Worm (Caenorhabditis elegans) whole organism, L1 larva: ENCODE data around the gene hen-1.
A peak's percentile ranks its signal among the peaks of the same experiment; 100 is the strongest.

Source experiments
- C16A3.4 ChIP-seq: fragments of 150-350 bp; optimal IDR thresholded peaks from 2 replicates; lab custom pipeline; 2014; ENCODE audit warnings: missing biosample characterization, missing genetic modification characterization
- ceh-63 ChIP-seq: fragments of 200-800 bp; sonication (Bioruptor generic); optimal IDR thresholded peaks from 2 replicates; lab custom pipeline; 2018; ENCODE audit warnings: mild to moderate bottlenecking, missing genetic modification characterization, missing compliant biosample characterization
- ceh-8 ChIP-seq: fragments of 200-800 bp; sonication (Bioruptor generic); optimal IDR thresholded peaks from 2 replicates; lab custom pipeline; 2018; ENCODE audit warnings: mild to moderate bottlenecking, missing genetic modification characterization, moderate library complexity, missing compliant biosample characterization
- ceh-82 ChIP-seq, 3 experiments: fragments of 150-350 bp in 1 of 3; sonication (generic microtip) in 2 of 3; optimal IDR thresholded peaks; 2 replicates each; lab custom pipeline; 2014 to 2017; ENCODE audit warnings: missing biosample characterization in 3 of 3, missing genetic modification characterization in 3 of 3
- dpl-1 ChIP-seq, 3 experiments: fragments of 150-350 bp in 2 of 3; sonication (generic microtip) in 1 of 3; optimal IDR thresholded peaks; 2 replicates each; lab custom pipeline; 2014 to 2017; ENCODE audit warnings: missing biosample characterization in 3 of 3, missing genetic modification characterization in 3 of 3, missing genetic modification reagents in 3 of 3
- dsc-1 ChIP-seq: sonication (generic microtip); optimal IDR thresholded peaks from 2 replicates; lab custom pipeline; 2016; ENCODE audit warnings: mild to moderate bottlenecking, missing genetic modification characterization, missing compliant biosample characterization
- efl-1 ChIP-seq, 4 experiments: fragments of 150-350 bp; optimal IDR thresholded peaks in 3 of 4; peaks in 1 of 4; 1 replicate in 1 of 4; 2 replicates in 3 of 4; lab custom pipeline; 2014; ENCODE audit warnings: missing biosample characterization in 2 of 4, missing genetic modification characterization in 2 of 4, missing genetic modification reagents in 2 of 4
- egl-13 ChIP-seq: sonication (generic microtip); optimal IDR thresholded peaks from 2 replicates; lab custom pipeline; 2016; ENCODE audit warnings: missing genotype, missing genetic modification reagents, missing genetic modification characterization, missing compliant biosample characterization
- elt-2 ChIP-seq: sonication (generic microtip); optimal IDR thresholded peaks from 2 replicates; lab custom pipeline; 2016; ENCODE audit warnings: missing genetic modification characterization, mild to moderate bottlenecking, inconsistent platforms, missing compliant biosample characterization, missing genetic modification reagents
- ets-5 ChIP-seq: fragments of 200-800 bp; sonication (Bioruptor generic); IDR thresholded peaks from 2 replicates; pipeline ENCODE4 v1.3.6; 2022; ENCODE audit warnings: missing genetic modification characterization, missing compliant biosample characterization
- fkh-10 ChIP-seq: sonication (generic microtip); optimal IDR thresholded peaks from 2 replicates; lab custom pipeline; 2017; ENCODE audit warnings: missing biosample characterization, missing genetic modification reagents, missing genetic modification characterization
- fkh-8 ChIP-seq: sonication (generic microtip); optimal IDR thresholded peaks from 2 replicates; lab custom pipeline; 2016; ENCODE audit warnings: mild to moderate bottlenecking, missing genetic modification characterization, missing compliant biosample characterization
- lin-14 ChIP-seq: fragments of 200-800 bp; sonication (Bioruptor generic); optimal IDR thresholded peaks from 2 replicates; lab custom pipeline; 2018; ENCODE audit warnings: mild to moderate bottlenecking, missing genetic modification characterization, moderate library complexity, missing compliant biosample characterization
- lin-39 ChIP-seq: fragments of 150-350 bp; optimal IDR thresholded peaks from 2 replicates; lab custom pipeline; 2014; ENCODE audit warnings: missing biosample characterization, missing genetic modification reagents, missing genetic modification characterization
- lsy-2 ChIP-seq, 2 experiments: fragments of 150-350 bp; optimal IDR thresholded peaks; 2 replicates each; lab custom pipeline; 2014; ENCODE audit warnings: missing biosample characterization in 2 of 2, missing genetic modification characterization in 2 of 2
- mab-9 ChIP-seq: fragments of 200-800 bp; sonication (Bioruptor generic); IDR thresholded peaks from 2 replicates; pipeline ENCODE4 v1.3.6; 2022; ENCODE audit warnings: missing genetic modification reagents, missing genetic modification characterization, missing compliant biosample characterization
- mdl-1 ChIP-seq, 2 experiments: fragments of 150-350 bp; optimal IDR thresholded peaks; 2 replicates each; lab custom pipeline; 2014 to 2017; ENCODE audit warnings: missing biosample characterization in 2 of 2, missing genetic modification characterization in 2 of 2, inconsistent platforms in 1 of 2
- mef-2 ChIP-seq: fragments of 150-350 bp; optimal IDR thresholded peaks from 2 replicates; lab custom pipeline; 2014; ENCODE audit warnings: missing biosample characterization, missing genetic modification characterization
- nhr-47 ChIP-seq: sonication (generic microtip); optimal IDR thresholded peaks from 2 replicates; lab custom pipeline; 2016; ENCODE audit warnings: mild to moderate bottlenecking, missing genetic modification characterization, moderate library complexity, missing compliant biosample characterization
- nhr-76 ChIP-seq: sonication (generic microtip); optimal IDR thresholded peaks from 2 replicates; lab custom pipeline; 2017; ENCODE audit warnings: missing biosample characterization, missing genetic modification characterization
- nhr-84 ChIP-seq: sonication (generic microtip); optimal IDR thresholded peaks from 2 replicates; lab custom pipeline; 2017; ENCODE audit warnings: missing biosample characterization, missing genetic modification characterization
- pax-3 ChIP-seq: fragments of 200-800 bp; sonication (Bioruptor generic); optimal IDR thresholded peaks from 2 replicates; lab custom pipeline; 2018; ENCODE audit warnings: mild to moderate bottlenecking, missing genetic modification characterization, moderate library complexity, missing compliant biosample characterization
- rnt-1 ChIP-seq: sonication (generic microtip); optimal IDR thresholded peaks from 2 replicates; lab custom pipeline; 2016; ENCODE audit warnings: mild to moderate bottlenecking, missing genetic modification characterization, moderate library complexity, missing compliant biosample characterization
- sox-4 ChIP-seq: sonication (generic microtip); optimal IDR thresholded peaks from 2 replicates; lab custom pipeline; 2016; ENCODE audit warnings: missing genetic modification characterization, missing compliant biosample characterization
- sptf-1 ChIP-seq: fragments of 150-350 bp; optimal IDR thresholded peaks from 2 replicates; lab custom pipeline; 2014; ENCODE audit warnings: missing biosample characterization, missing genetic modification characterization
- unc-30 ChIP-seq: sonication (generic microtip); optimal IDR thresholded peaks from 2 replicates; lab custom pipeline; 2017; ENCODE audit warnings: missing biosample characterization, missing genetic modification characterization
- zag-1 ChIP-seq: fragments of 150-350 bp; optimal IDR thresholded peaks from 2 replicates; lab custom pipeline; 2014; ENCODE audit warnings: missing biosample characterization, missing genetic modification characterization
- zip-4 ChIP-seq: fragments of 200-800 bp; sonication (Bioruptor generic); optimal IDR thresholded peaks from 2 replicates; lab custom pipeline; 2018; ENCODE audit warnings: mild to moderate bottlenecking, missing genetic modification characterization, moderate library complexity, missing compliant biosample characterization
- ztf-11 ChIP-seq, 2 experiments: sonication (generic microtip); optimal IDR thresholded peaks; 2 replicates each; lab custom pipeline; 2016 to 2017; ENCODE audit warnings: missing genetic modification characterization in 2 of 2, missing biosample characterization in 1 of 2, missing compliant biosample characterization in 1 of 2

Gene hen-1

ce11 chrX:7128615-7129014, 11.8 kb upstream of the hen-1 start:
- TF ChIP-seq rnt-1 (tag; lab: Kevin White, UChicago) (no peak), efl-1 (optimal IDR thresholded peaks at IDR 0.05; lab: Kevin White, UChicago) (no peak), efl-1 (GFP tag; optimal IDR thresholded peaks at IDR 0.05 in 1 of 2; lab: Kevin White, UChicago) (peak in 1 of 2 experiments; percentile 51), dsc-1 (tag; lab: Kevin White, UChicago) (peak; percentile 96), egl-13 (peak; percentile 46), pax-3 (tag; lab: Kevin White, UChicago) (peak; percentile 69), C16A3.4 (no peak), nhr-47 (tag; lab: Kevin White, UChicago) (peak; percentile 40), fkh-8 (tag; lab: Kevin White, UChicago) (peak; percentile 57), sox-4 (tag; lab: Kevin White, UChicago) (peak; percentile 44)

DNA sequence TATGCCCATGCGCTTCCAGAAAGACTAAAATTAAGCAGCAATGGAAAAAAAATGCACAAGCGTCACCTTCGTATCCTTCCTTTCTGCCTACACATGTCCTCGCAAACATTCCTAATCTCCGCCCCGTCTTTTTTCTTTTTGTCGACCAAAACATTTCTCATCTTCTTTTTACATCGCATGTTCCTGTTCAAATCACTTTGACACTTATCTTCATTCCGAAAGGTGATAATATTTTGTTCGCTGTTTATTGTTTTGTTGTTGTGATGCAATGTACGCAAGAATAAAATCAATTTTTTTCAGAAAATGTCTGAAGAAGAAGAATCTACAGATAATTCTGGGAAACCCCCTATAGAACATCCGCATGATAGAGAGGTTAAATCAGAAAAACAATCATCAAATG, 9.6 kb upstream of the hen-1 start, which contains the start of gene ist-1:
Gene ist-1, plus strand, starts transcription at position 301 of the 400 bp plus-strand sequence.
- no peak for TF ChIP-seq lsy-2 (tag; optimal IDR thresholded peaks at IDR 0.05; lab: Kevin White, UChicago)
- peak; percentile 9 for TF ChIP-seq lin-14 (GFP tag; lab: Kevin White, UChicago)
- TF ChIP-seq, all 84 proteins: peak for 1

DNA sequence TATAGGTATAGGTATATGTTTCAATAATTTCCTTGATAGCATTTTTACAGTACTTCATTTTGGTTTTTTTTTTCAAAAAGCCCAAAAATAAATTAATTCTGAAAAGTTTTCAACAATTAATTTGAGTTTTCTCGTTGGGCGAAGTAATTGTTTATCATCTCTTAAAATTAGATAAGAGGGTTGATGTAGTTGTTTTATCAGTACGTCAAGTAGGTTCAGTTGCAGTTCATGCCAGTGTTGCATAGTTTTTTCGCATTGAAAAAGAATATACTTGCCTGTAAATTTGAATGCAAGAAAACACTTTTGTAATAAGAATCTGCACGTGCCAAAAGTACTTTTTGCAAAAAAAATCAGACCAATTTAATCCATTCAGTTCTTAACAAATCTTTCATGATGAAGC, 8.4 kb upstream of the hen-1 start:
- TF ChIP-seq dpl-1 (GFP tag; optimal IDR thresholded peaks at IDR 0.05; lab: Kevin White, UChicago) (no peak), elt-2 (peak; percentile 61), fkh-8 (tag; lab: Kevin White, UChicago) (no peak), nhr-84 (no peak)

ce11 chrX:7124044-7124443, 7.2 kb upstream of the hen-1 start:
- TF ChIP-seq mab-9 (GFP tag; lab: Robert Waterston, UW) (no peak), elt-2 (peak; percentile 48)

DNA sequence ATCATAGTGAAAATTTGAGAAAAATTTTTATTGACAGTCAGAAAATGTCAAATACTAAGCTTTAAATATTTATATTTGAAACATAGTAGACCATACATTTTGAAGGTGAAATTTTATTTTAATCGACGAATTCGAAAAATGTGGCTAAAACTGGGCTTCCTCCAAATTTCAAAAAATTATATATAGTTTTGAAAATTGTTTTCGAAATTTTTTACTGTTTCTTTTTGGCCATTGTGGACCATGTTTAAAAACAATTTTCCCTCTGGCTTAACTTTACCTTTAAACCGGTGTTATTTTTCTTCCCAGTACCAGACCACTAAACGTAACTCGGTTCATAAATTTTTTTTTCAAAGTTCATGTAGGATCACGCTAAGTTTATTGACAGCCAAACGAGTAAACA, 5.9 kb upstream of the hen-1 start:
- TF ChIP-seq ets-5 (GFP tag; lab: Robert Waterston, UW) (no peak), nhr-76 (tag; lab: Kevin White, UChicago) (no peak), unc-30 (no peak), lin-39 (tag; lab: Kevin White, UChicago) (no peak), ceh-63 (GFP tag; lab: Kevin White, UChicago) (no peak), zip-4 (GFP tag; lab: Kevin White, UChicago) (no peak), mdl-1 (tag; optimal IDR thresholded peaks at IDR 0.05; lab: Kevin White, UChicago) (no peak), sptf-1 (tag; lab: Kevin White, UChicago) (no peak), ceh-82 (tag; optimal IDR thresholded peaks at IDR 0.05; lab: Kevin White, UChicago) (no peak)

ce11 chrX:7112589-7112988, 4.2 kb downstream of the hen-1 start, which contains the start of gene C36B7.1:
Gene C36B7.1 (plus strand): TSS chrX:7112889.
- TF ChIP-seq rnt-1 (tag; lab: Kevin White, UChicago) (no peak), unc-30 (no peak), efl-1 (optimal IDR thresholded peaks at IDR 0.05; lab: Kevin White, UChicago) (no peak), efl-1 (GFP tag; optimal IDR thresholded peaks at IDR 0.05 in 1 of 2; lab: Kevin White, UChicago) (no peak), fkh-10 (GFP tag; lab: Kevin White, UChicago) (no peak), ztf-11 (tag; optimal IDR thresholded peaks at IDR 0.05; lab: Kevin White, UChicago) (no peak), mef-2 (tag; lab: Kevin White, UChicago) (no peak), ceh-8 (GFP tag; lab: Kevin White, UChicago) (no peak), ceh-82 (tag; optimal IDR thresholded peaks at IDR 0.05; lab: Kevin White, UChicago) (no peak), zag-1 (tag; lab: Kevin White, UChicago) (no peak), nhr-76 (tag; lab: Kevin White, UChicago) (no peak)
- TF ChIP-seq, all 84 proteins: peak for 0
